Comparison of ENCODE assay signal across 7 worm cellular contexts in genomic region chrV:9212499-9212898, ce11.
TF ChIP-seq lines count a peak whose summit lies in the region.

No protein-coding gene starts in this region.

TF ChIP-seq in whole organism, L1 larva, 84 proteins besides CTCF, POLR2A, EP300 and RAD21 (continued from another document and continues in another):
- TF ChIP-seq nhr-71 (tag; optimal IDR thresholded peaks at IDR 0.05; lab: Kevin White, UChicago): peak; percentile 59
- TF ChIP-seq elt-3 (tag; optimal IDR thresholded peaks at IDR 0.05; lab: Kevin White, UChicago): peak in 1 of 6 experiments; percentile 48
- peak; percentile 41 for TF ChIP-seq swsn-7 (tag; optimal IDR thresholded peaks at IDR 0.05; lab: Kevin White, UChicago)
- TF ChIP-seq fkh-8 (tag; optimal IDR thresholded peaks at IDR 0.05; lab: Kevin White, UChicago): no peak
- peak; percentile 38 for TF ChIP-seq nhr-47 (tag; optimal IDR thresholded peaks at IDR 0.05; lab: Kevin White, UChicago)
- no peak for TF ChIP-seq ceh-90 (tag; optimal IDR thresholded peaks at IDR 0.05; lab: Kevin White, UChicago)
- peak in 2 of 3 experiments; percentile 18 to 72 for TF ChIP-seq ceh-82 (tag; optimal IDR thresholded peaks at IDR 0.05; lab: Kevin White, UChicago)
- peak; percentile 23 for TF ChIP-seq nhr-85 (tag; lab: Kevin White, UChicago)
- TF ChIP-seq fkh-4 (tag; optimal IDR thresholded peaks at IDR 0.05; lab: Kevin White, UChicago; ENCODE audit: borderline replicate concordance): no peak
- TF ChIP-seq C16A3.4 (tag; optimal IDR thresholded peaks at IDR 0.05; lab: Kevin White, UChicago): peak; percentile 73
- TF ChIP-seq sup-37 (GFP tag; optimal IDR thresholded peaks at IDR 0.05; lab: Kevin White, UChicago): no peak
- TF ChIP-seq skn-1 (tag; optimal IDR thresholded peaks at IDR 0.05; lab: Kevin White, UChicago): peak; percentile 47
- peak; percentile 70 for TF ChIP-seq blmp-1 (tag; optimal IDR thresholded peaks at IDR 0.05; lab: Kevin White, UChicago)
- TF ChIP-seq ceh-8 (GFP tag; optimal IDR thresholded peaks at IDR 0.05; lab: Kevin White, UChicago): no peak
- TF ChIP-seq efl-1 (optimal IDR thresholded peaks at IDR 0.05; lab: Kevin White, UChicago): peak; percentile 65 to 66
- TF ChIP-seq efl-1 (GFP tag; optimal IDR thresholded peaks at IDR 0.05 in 1 of 2; lab: Kevin White, UChicago): peak; percentile 56 to 64
- TF ChIP-seq lin-13 (GFP tag; optimal IDR thresholded peaks at IDR 0.05; lab: Kevin White, UChicago): peak; percentile 44
- TF ChIP-seq lsy-2 (tag; optimal IDR thresholded peaks at IDR 0.05; lab: Kevin White, UChicago): peak; percentile 48 to 84

TF ChIP-seq in whole organism, L2 larva, 48 proteins besides CTCF, POLR2A, EP300 and RAD21 (continued from another document and continues in another):
- TF ChIP-seq elt-1 (tag; optimal IDR thresholded peaks at IDR 0.05; lab: Kevin White, UChicago): no peak
- peak; percentile 91 for TF ChIP-seq unc-55 (GFP tag; optimal IDR thresholded peaks at IDR 0.05; lab: Kevin White, UChicago)
- no peak for TF ChIP-seq unc-62 (GFP tag; optimal IDR thresholded peaks at IDR 0.05; lab: Kevin White, UChicago)
- peak; percentile 51 for TF ChIP-seq sma-9 (GFP tag; optimal IDR thresholded peaks at IDR 0.05; lab: Kevin White, UChicago)
- TF ChIP-seq sma-9 (tag; optimal IDR thresholded peaks at IDR 0.05; lab: Kevin White, UChicago): no peak
- no peak for TF ChIP-seq ceh-16 (tag; optimal IDR thresholded peaks at IDR 0.05; lab: Kevin White, UChicago)
- TF ChIP-seq peb-1 (tag; optimal IDR thresholded peaks at IDR 0.05; lab: Kevin White, UChicago): no peak
- peak; percentile 30 for TF ChIP-seq nhr-21 (tag; optimal IDR thresholded peaks at IDR 0.05; lab: Kevin White, UChicago)
- TF ChIP-seq nhr-23 (tag; optimal IDR thresholded peaks at IDR 0.05; lab: Kevin White, UChicago): no peak
- peak; percentile 55 for TF ChIP-seq lin-13 (GFP tag; optimal IDR thresholded peaks at IDR 0.05; lab: Kevin White, UChicago)
- TF ChIP-seq nhr-25 (tag; optimal IDR thresholded peaks at IDR 0.05; lab: Kevin White, UChicago): no peak
- no peak for TF ChIP-seq nhr-237 (tag; optimal IDR thresholded peaks at IDR 0.05; lab: Kevin White, UChicago)
- no peak for TF ChIP-seq zag-1 (tag; optimal IDR thresholded peaks at IDR 0.05; lab: Kevin White, UChicago)
- peak; percentile 92 for TF ChIP-seq fos-1 (tag; optimal IDR thresholded peaks at IDR 0.05; lab: Kevin White, UChicago)
- TF ChIP-seq nhr-10 (tag; optimal IDR thresholded peaks at IDR 0.05; lab: Kevin White, UChicago): no peak
- no peak for TF ChIP-seq dmd-4 (tag; optimal IDR thresholded peaks at IDR 0.05; lab: Kevin White, UChicago)
- TF ChIP-seq crh-2 (tag; optimal IDR thresholded peaks at IDR 0.05; lab: Kevin White, UChicago): peak; percentile 77
- no peak for TF ChIP-seq ZK546.5 (tag; optimal IDR thresholded peaks at IDR 0.05; lab: Kevin White, UChicago)
- no peak for TF ChIP-seq ztf-1 (GFP tag; conservative IDR thresholded peaks at IDR 0.05; lab: Robert Waterston, UW)
- peak; percentile 47 for TF ChIP-seq gmeb-1 (tag; optimal IDR thresholded peaks at IDR 0.05; lab: Kevin White, UChicago)

TF ChIP-seq in whole organism, L3 larva, 47 proteins besides CTCF, POLR2A, EP300 and RAD21 (continued from another document):
- TF ChIP-seq lin-39 (tag; optimal IDR thresholded peaks at IDR 0.05; lab: Kevin White, UChicago) (peak; percentile 79), sea-2 (GFP tag; optimal IDR thresholded peaks at IDR 0.05; lab: Kevin White, UChicago) (no peak), zag-1 (tag; optimal IDR thresholded peaks at IDR 0.05; lab: Kevin White, UChicago) (no peak), lin-15B (tag; optimal IDR thresholded peaks at IDR 0.05; lab: Kevin White, UChicago) (peak; percentile 90), nfya-1 (tag; optimal IDR thresholded peaks at IDR 0.05; lab: Kevin White, UChicago; ENCODE audit: insufficient read depth) (peak; percentile 81)

TF ChIP-seq in whole organism, L4 larva, 104 proteins besides CTCF, POLR2A, EP300 and RAD21 (continued from another document and continues in another):
- TF ChIP-seq sdz-12 (GFP tag; optimal IDR thresholded peaks at IDR 0.05; lab: Kevin White, UChicago) (no peak), lin-15B (tag; optimal IDR thresholded peaks at IDR 0.05; lab: Kevin White, UChicago) (no peak), dve-1 (tag; optimal IDR thresholded peaks at IDR 0.05; lab: Kevin White, UChicago; ENCODE audit: insufficient read depth) (peak; percentile 86), nhr-11 (tag; optimal IDR thresholded peaks at IDR 0.05; lab: Kevin White, UChicago) (peak; percentile 43), hmg-1.1 (GFP tag; IDR thresholded peaks at IDR 0.05; lab: Robert Waterston, UW) (peak; percentile 72), snpc-1.2 (GFP tag; IDR thresholded peaks at IDR 0.05; lab: Robert Waterston, UW) (no peak), ZK546.5 (tag; optimal IDR thresholded peaks at IDR 0.05; lab: Kevin White, UChicago) (no peak), ztf-7 (tag; optimal IDR thresholded peaks at IDR 0.05; lab: Kevin White, UChicago) (no peak), hlh-30 (tag; optimal IDR thresholded peaks at IDR 0.05; lab: Kevin White, UChicago; ENCODE audit: insufficient read depth) (peak; percentile 44), mdl-1 (tag; optimal IDR thresholded peaks at IDR 0.05; lab: Kevin White, UChicago) (peak in 1 of 2 experiments; percentile 44), cey-2 (tag; optimal IDR thresholded peaks at IDR 0.05; lab: Kevin White, UChicago; ENCODE audit: borderline replicate concordance, insufficient read depth) (no peak), nhr-76 (tag; optimal IDR thresholded peaks at IDR 0.05; lab: Kevin White, UChicago) (no peak), Y48G9A.11 (GFP tag; IDR thresholded peaks at IDR 0.05; lab: Robert Waterston, UW) (no peak), mxl-3 (GFP tag; optimal IDR thresholded peaks at IDR 0.05; lab: Kevin White, UChicago) (peak; percentile 41), fkh-10 (GFP tag; optimal IDR thresholded peaks at IDR 0.05; lab: Kevin White, UChicago) (no peak), hif-1 (tag; optimal IDR thresholded peaks at IDR 0.05; lab: Kevin White, UChicago) (peak in 1 of 2 experiments; percentile 33), ces-1 (GFP tag; optimal IDR thresholded peaks at IDR 0.05; lab: Kevin White, UChicago) (peak; percentile 60), egl-27 (tag; optimal IDR thresholded peaks at IDR 0.05; lab: Kevin White, UChicago) (no peak), hlh-11 (tag; optimal IDR thresholded peaks at IDR 0.05; lab: Kevin White, UChicago) (peak; percentile 56), egl-43 (GFP tag; IDR thresholded peaks at IDR 0.05; lab: Robert Waterston, UW) (no peak), lir-3 (tag; optimal IDR thresholded peaks at IDR 0.05; lab: Kevin White, UChicago) (no peak), aly-2 (tag; optimal IDR thresholded peaks at IDR 0.05; lab: Kevin White, UChicago) (no peak), zag-1 (tag; optimal IDR thresholded peaks at IDR 0.05; lab: Kevin White, UChicago) (no peak)

TF ChIP-seq in whole organism, late embryonic, 69 proteins besides CTCF, POLR2A, EP300 and RAD21 (continued from another document):
- TF ChIP-seq ceh-48 (tag; optimal IDR thresholded peaks at IDR 0.05; lab: Kevin White, UChicago) (no peak), dve-1 (tag; optimal IDR thresholded peaks at IDR 0.05; lab: Kevin White, UChicago) (peak; percentile 10), ceh-2 (tag; optimal IDR thresholded peaks at IDR 0.05; lab: Kevin White, UChicago) (no peak), ref-2 (tag; optimal IDR thresholded peaks at IDR 0.05; lab: Kevin White, UChicago) (no peak)

TF ChIP-seq in whole organism, mixed stage, embryonic, 35 proteins besides CTCF, POLR2A, EP300 and RAD21 (continued from another document):
- TF ChIP-seq mep-1 (tag; optimal IDR thresholded peaks at IDR 0.05; lab: Kevin White, UChicago): peak; percentile 76
- TF ChIP-seq tbx-8 (GFP tag; optimal IDR thresholded peaks at IDR 0.05; lab: Kevin White, UChicago): no peak
- no peak for TF ChIP-seq cnd-1 (tag; optimal IDR thresholded peaks at IDR 0.05; lab: Kevin White, UChicago)
- TF ChIP-seq ceh-43 (GFP tag; optimal IDR thresholded peaks at IDR 0.05; lab: Kevin White, UChicago): no peak
- TF ChIP-seq elt-3 (tag; optimal IDR thresholded peaks at IDR 0.05; lab: Kevin White, UChicago): no peak
- no peak for TF ChIP-seq flh-1 (GFP tag; optimal IDR thresholded peaks at IDR 0.05; lab: Kevin White, UChicago)
- TF ChIP-seq bed-3 (GFP tag; optimal IDR thresholded peaks at IDR 0.05; lab: Kevin White, UChicago): no peak
- TF ChIP-seq hlh-1 (tag; optimal IDR thresholded peaks at IDR 0.05; lab: Kevin White, UChicago): no peak
- TF ChIP-seq ceh-83 (GFP tag; optimal IDR thresholded peaks at IDR 0.05; lab: Kevin White, UChicago): no peak
- TF ChIP-seq snpc-4 (tag; optimal IDR thresholded peaks at IDR 0.05; lab: Kevin White, UChicago): no peak
- no peak for TF ChIP-seq sem-2 (GFP tag; optimal IDR thresholded peaks at IDR 0.05; lab: Kevin White, UChicago)
- TF ChIP-seq unc-39 (tag; optimal IDR thresholded peaks at IDR 0.05; lab: Kevin White, UChicago): no peak
- TF ChIP-seq unc-120 (tag; optimal IDR thresholded peaks at IDR 0.05; lab: Kevin White, UChicago; ENCODE audit: poor library complexity, severe bottlenecking): peak; percentile 82
- TF ChIP-seq pha-4 (tag; optimal IDR thresholded peaks at IDR 0.05; lab: Kevin White, UChicago): peak; percentile 74
- TF ChIP-seq nhr-12 (tag; optimal IDR thresholded peaks at IDR 0.05; lab: Kevin White, UChicago): no peak
- no peak for TF ChIP-seq unc-62 (GFP tag; optimal IDR thresholded peaks at IDR 0.05; lab: Kevin White, UChicago)
- TF ChIP-seq nhr-28 (tag; optimal IDR thresholded peaks at IDR 0.05; lab: Kevin White, UChicago): no peak

TF ChIP-seq in whole organism, young adult, 124 proteins besides CTCF, POLR2A, EP300 and RAD21 (continued from another document):
- TF ChIP-seq lsl-1 (GFP tag; optimal IDR thresholded peaks at IDR 0.05; lab: Kevin White, UChicago): no peak
- peak; percentile 74; the same call in 1 of the 2 replicates for TF ChIP-seq hmg-1.2 (GFP tag; IDR thresholded peaks at IDR 0.05; lab: Robert Waterston, UW)
- TF ChIP-seq let-607 (tag; optimal IDR thresholded peaks at IDR 0.05; lab: Kevin White, UChicago): peak in 1 of 2 experiments; percentile 59
- no peak for TF ChIP-seq ztf-25 (GFP tag; IDR thresholded peaks at IDR 0.05; lab: Robert Waterston, UW)
- TF ChIP-seq K12H6.12 (tag; optimal IDR thresholded peaks at IDR 0.05; lab: Kevin White, UChicago): peak; percentile 8
- no peak for TF ChIP-seq cebp-1 (GFP tag; IDR thresholded peaks at IDR 0.05; lab: Robert Waterston, UW)
- peak; percentile 22 for TF ChIP-seq cebp-1 (tag; optimal IDR thresholded peaks at IDR 0.05; lab: Kevin White, UChicago)
- peak; percentile 35 for TF ChIP-seq F23B12.7 (tag; optimal IDR thresholded peaks at IDR 0.05; lab: Kevin White, UChicago; ENCODE audit: insufficient read depth)
- TF ChIP-seq pbrm-1 (GFP tag; IDR thresholded peaks at IDR 0.05; lab: Robert Waterston, UW): no peak
- TF ChIP-seq ztf-18 (tag; optimal IDR thresholded peaks at IDR 0.05; lab: Kevin White, UChicago): peak; percentile 22
- no peak for TF ChIP-seq atf-7 (tag; optimal IDR thresholded peaks at IDR 0.05; lab: Kevin White, UChicago)
- no peak for TF ChIP-seq hmg-20 (GFP tag; IDR thresholded peaks at IDR 0.05; lab: Robert Waterston, UW)
- TF ChIP-seq nhr-120 (GFP tag; IDR thresholded peaks at IDR 0.05; lab: Robert Waterston, UW): no peak
- TF ChIP-seq ceh-58 (GFP tag; IDR thresholded peaks at IDR 0.05; lab: Robert Waterston, UW): no peak
- TF ChIP-seq ztf-26 (tag; optimal IDR thresholded peaks at IDR 0.05; lab: Kevin White, UChicago): no peak
- TF ChIP-seq snpc-4 (GFP tag; optimal IDR thresholded peaks at IDR 0.05; lab: Kevin White, UChicago): no peak
- TF ChIP-seq snpc-4 (tag; optimal IDR thresholded peaks at IDR 0.05; lab: Kevin White, UChicago): peak in 1 of 4 experiments; percentile 60
- no peak for TF ChIP-seq F55B11.4 (tag; optimal IDR thresholded peaks at IDR 0.05; lab: Kevin White, UChicago; ENCODE audit: borderline replicate concordance, insufficient read depth)
